Worm (Caenorhabditis elegans): ENCODE data around the gene pxmp-4.

The pxmp-4 gene

DNA sequence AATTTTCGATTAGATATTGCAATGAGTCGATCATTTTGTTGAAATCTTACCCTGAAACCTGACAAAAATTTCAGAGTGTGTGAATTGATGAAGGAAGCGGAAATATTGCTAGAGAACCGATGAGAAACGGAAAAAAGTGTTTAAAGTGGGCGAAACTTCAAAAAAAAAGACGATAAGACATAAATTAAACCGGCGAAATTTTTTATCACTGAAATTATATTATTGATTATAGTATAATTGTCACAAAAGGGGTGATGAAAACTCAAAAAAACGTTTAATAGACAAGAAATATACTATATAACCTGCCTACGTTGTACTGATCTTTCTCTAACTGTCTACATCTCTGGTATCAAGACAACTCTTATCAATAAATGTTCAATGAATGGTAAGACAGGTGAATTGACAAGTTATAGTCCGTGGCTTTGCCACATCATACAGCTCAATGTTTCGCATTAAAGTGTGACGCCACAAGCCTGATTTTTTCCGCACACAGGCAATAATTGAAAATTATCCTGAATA is at the start of gene pxmp-4:
Gene pxmp-4, minus strand, starts transcription at position 51 of the 519 bp plus-strand sequence.
- peak; percentile 80 for TF ChIP-seq elt-2 (tag; optimal IDR thresholded peaks at IDR 0.05)
- TF ChIP-seq ceh-16 (tag; optimal IDR thresholded peaks at IDR 0.05), result no peak
- TF ChIP-seq pqm-1 (tag; optimal IDR thresholded peaks at IDR 0.05), result peak; percentile 64
- TF ChIP-seq unc-62 (GFP tag; optimal IDR thresholded peaks at IDR 0.05), result no peak
- TF ChIP-seq ceh-28 (tag; optimal IDR thresholded peaks at IDR 0.05), result peak; percentile 10

- no peak for TF ChIP-seq unc-39 (tag; optimal IDR thresholded peaks at IDR 0.05)
- no peak for TF ChIP-seq R02D3.7 (tag; optimal IDR thresholded peaks at IDR 0.05)
- no peak for TF ChIP-seq nhr-25 (tag; optimal IDR thresholded peaks at IDR 0.05)
- no peak for TF ChIP-seq elt-1 (tag; optimal IDR thresholded peaks at IDR 0.05)
- TF ChIP-seq egl-5 (tag; optimal IDR thresholded peaks at IDR 0.05), result no peak
- no peak for TF ChIP-seq hmg-11 (tag; optimal IDR thresholded peaks at IDR 0.05)
- TF ChIP-seq sea-2 (GFP tag; optimal IDR thresholded peaks at IDR 0.05), result no peak
- no peak for TF ChIP-seq nhr-23 (tag; optimal IDR thresholded peaks at IDR 0.05)
- no peak for TF ChIP-seq ZK546.5 (tag; optimal IDR thresholded peaks at IDR 0.05)
- TF ChIP-seq ama-1 (optimal IDR thresholded peaks at IDR 0.05), result no peak
- no peak for TF ChIP-seq nhr-11 (tag; optimal IDR thresholded peaks at IDR 0.05)
- no peak for TF ChIP-seq nhr-28 (tag; optimal IDR thresholded peaks at IDR 0.05)
- no peak for TF ChIP-seq ceh-9 (tag; optimal IDR thresholded peaks at IDR 0.05)
- no peak for TF ChIP-seq nhr-12 (tag; optimal IDR thresholded peaks at IDR 0.05)
- no peak for TF ChIP-seq jun-1 (tag; optimal IDR thresholded peaks at IDR 0.05)
- TF ChIP-seq elt-3 (tag; optimal IDR thresholded peaks at IDR 0.05), result no peak
- no peak for TF ChIP-seq egl-27 (tag; optimal IDR thresholded peaks at IDR 0.05)
These were observed 49.6 kb upstream of the pxmp-4 start, which contains the start of gene T07A9.14 for ce11 chrIV:386576-386975. TSS of gene T07A9.14 (plus strand) at chrIV:386699.

ce11 chrIV:385150-385937 is 48.4 kb upstream of the pxmp-4 start, which contains the start of gene rps-24:
TSS of gene rps-24 (plus strand) at chrIV:385887.
- TF ChIP-seq lsy-12 (tag; optimal IDR thresholded peaks at IDR 0.05), result peak; percentile 89
- TF ChIP-seq lin-15B (tag; optimal IDR thresholded peaks at IDR 0.05), result peak; percentile 90
- TF ChIP-seq hmg-11 (tag; optimal IDR thresholded peaks at IDR 0.05), result peak; percentile 78
- peak; percentile 66 for TF ChIP-seq skn-1 (tag; optimal IDR thresholded peaks at IDR 0.05)
- peak; percentile 32 for TF ChIP-seq egl-27 (tag; optimal IDR thresholded peaks at IDR 0.05)
- peak; percentile 29 for TF ChIP-seq pqm-1 (tag; optimal IDR thresholded peaks at IDR 0.05)
- peak; percentile 57 for TF ChIP-seq ceh-82 (tag; optimal IDR thresholded peaks at IDR 0.05)
- peak; percentile 82 for TF ChIP-seq nhr-43 (tag; optimal IDR thresholded peaks at IDR 0.05; ENCODE audit: poor library complexity, severe bottlenecking)
- peak; percentile 41 for TF ChIP-seq ceh-16 (tag; optimal IDR thresholded peaks at IDR 0.05)
- TF ChIP-seq snpc-4 (tag; optimal IDR thresholded peaks at IDR 0.05), result peak; percentile 71
- TF ChIP-seq jun-1 (tag; optimal IDR thresholded peaks at IDR 0.05), result peak; percentile 78
- peak; percentile 68 for TF ChIP-seq elt-2 (tag; optimal IDR thresholded peaks at IDR 0.05)
- TF ChIP-seq pha-4 (tag; optimal IDR thresholded peaks at IDR 0.05), result peak; percentile 94
- peak; percentile 90 for TF ChIP-seq nfya-1 (tag; optimal IDR thresholded peaks at IDR 0.05; ENCODE audit: insufficient read depth)
- peak in 1 of 3 experiments; percentile 2 for TF ChIP-seq elt-3 (tag; optimal IDR thresholded peaks at IDR 0.05)
- peak; percentile 9 for TF ChIP-seq elt-1 (tag; optimal IDR thresholded peaks at IDR 0.05)
- peak; percentile 61 for TF ChIP-seq fkh-10 (GFP tag; optimal IDR thresholded peaks at IDR 0.05)
- peak; percentile 70 for TF ChIP-seq tbx-2 (tag; optimal IDR thresholded peaks at IDR 0.05)
- peak; percentile 63 for TF ChIP-seq ceh-28 (tag; optimal IDR thresholded peaks at IDR 0.05)
- TF ChIP-seq nhr-11 (tag; optimal IDR thresholded peaks at IDR 0.05), result peak; percentile 33
- peak; percentile 58 for TF ChIP-seq nhr-77 (tag; optimal IDR thresholded peaks at IDR 0.05)
- TF ChIP-seq R02D3.7 (tag; optimal IDR thresholded peaks at IDR 0.05), result peak; percentile 98
- peak; percentile 94 for TF ChIP-seq nhr-23 (tag; optimal IDR thresholded peaks at IDR 0.05)
- peak; percentile 95 for TF ChIP-seq nhr-25 (tag; optimal IDR thresholded peaks at IDR 0.05)
- peak; percentile 93 for TF ChIP-seq lin-39 (tag; optimal IDR thresholded peaks at IDR 0.05)
- peak; percentile 76 for TF ChIP-seq egl-5 (tag; optimal IDR thresholded peaks at IDR 0.05)
